Worm (Caenorhabditis elegans) whole organism, mixed stage, embryonic: Measurements from ENCODE around the gene Y43F8C.15.

Experiments
- M03D4.4 ChIP-seq: sonication (generic microtip); optimal IDR thresholded peaks from 2 replicates; lab custom pipeline; 2017; ENCODE audit warnings: mild to moderate bottlenecking, missing genetic modification characterization, missing compliant biosample characterization
- bed-3 ChIP-seq: fragments of 200-800 bp; sonication (Bioruptor generic); optimal IDR thresholded peaks from 3 replicates; lab custom pipeline; 2018; ENCODE audit warnings: mild to moderate bottlenecking, missing genetic modification characterization, moderate library complexity, missing compliant biosample characterization
- blmp-1 ChIP-seq: fragments of 150-350 bp; optimal IDR thresholded peaks from 2 replicates; lab custom pipeline; 2014; ENCODE audit warnings: missing biosample characterization, missing genetic modification characterization
- ceh-39 ChIP-seq: fragments of 150-350 bp; optimal IDR thresholded peaks from 2 replicates; lab custom pipeline; 2014; ENCODE audit warnings: missing biosample characterization, missing genetic modification characterization
- ceh-43 ChIP-seq: fragments of 200-800 bp; sonication (Bioruptor generic); optimal IDR thresholded peaks from 2 replicates; lab custom pipeline; 2018; ENCODE audit warnings: mild to moderate bottlenecking, missing genetic modification characterization, moderate library complexity, missing compliant biosample characterization
- ceh-83 ChIP-seq: fragments of 200-800 bp; sonication (Bioruptor generic); optimal IDR thresholded peaks from 2 replicates; lab custom pipeline; 2018; ENCODE audit warnings: mild to moderate bottlenecking, missing genetic modification characterization, missing compliant biosample characterization
- ces-1 ChIP-seq: fragments of 150-350 bp; optimal IDR thresholded peaks from 2 replicates; lab custom pipeline; 2014; ENCODE audit warnings: missing biosample characterization, missing genetic modification reagents, missing genetic modification characterization
- cnd-1 ChIP-seq: fragments of 200-800 bp; sonication (Bioruptor generic); optimal IDR thresholded peaks from 2 replicates; lab custom pipeline; 2018; ENCODE audit warnings: mild to moderate bottlenecking, missing genetic modification characterization, missing compliant biosample characterization
- drap-1 ChIP-seq: fragments of 200-800 bp; sonication (Bioruptor generic); optimal IDR thresholded peaks from 3 replicates; lab custom pipeline; 2018; ENCODE audit warnings: mild to moderate bottlenecking, missing genetic modification characterization, missing compliant biosample characterization
- elt-1 ChIP-seq: sonication (generic microtip); optimal IDR thresholded peaks from 2 replicates; lab custom pipeline; 2017; ENCODE audit warnings: missing genetic modification characterization, mild to moderate bottlenecking, missing compliant biosample characterization, antibody characterized with exemption, moderate library complexity, borderline replicate concordance; ENCODE audit not compliant: insufficient read depth
- elt-3 ChIP-seq: fragments of 150-350 bp; optimal IDR thresholded peaks from 2 replicates; lab custom pipeline; 2014; ENCODE audit warnings: missing biosample characterization, missing genetic modification characterization
- flh-1 ChIP-seq: fragments of 200-800 bp; sonication (Bioruptor generic); optimal IDR thresholded peaks from 2 replicates; lab custom pipeline; 2018; ENCODE audit warnings: mild to moderate bottlenecking, missing genetic modification characterization, moderate library complexity, missing compliant biosample characterization
- ham-2 ChIP-seq: fragments of 200-800 bp; sonication (Bioruptor generic); optimal IDR thresholded peaks from 2 replicates; lab custom pipeline; 2018; ENCODE audit warnings: mild to moderate bottlenecking, missing genetic modification characterization, missing compliant biosample characterization
- lin-13 ChIP-seq: fragments of 150-350 bp; optimal IDR thresholded peaks from 2 replicates; lab custom pipeline; 2014; ENCODE audit warnings: missing biosample characterization, missing genetic modification characterization
- lin-32 ChIP-seq: fragments of 200-800 bp; sonication (Bioruptor generic); optimal IDR thresholded peaks from 2 replicates; lab custom pipeline; 2018; ENCODE audit warnings: mild to moderate bottlenecking, missing genetic modification characterization, missing compliant biosample characterization
- lsy-2 ChIP-seq: fragments of 150-350 bp; optimal IDR thresholded peaks from 2 replicates; lab custom pipeline; 2014; ENCODE audit warnings: missing biosample characterization, missing genetic modification characterization
- mab-5 ChIP-seq: fragments of 150-350 bp; optimal IDR thresholded peaks from 2 replicates; lab custom pipeline; 2014; ENCODE audit warnings: missing biosample characterization, missing genetic modification characterization
- mep-1 ChIP-seq: fragments of 150-350 bp; optimal IDR thresholded peaks from 2 replicates; lab custom pipeline; 2017; ENCODE audit warnings: missing biosample characterization, missing genetic modification reagents, missing genetic modification characterization, inconsistent platforms
- nhr-12 ChIP-seq: fragments of 150-350 bp; optimal IDR thresholded peaks from 2 replicates; lab custom pipeline; 2014; ENCODE audit warnings: missing biosample characterization, missing genetic modification characterization
- nhr-2 ChIP-seq: fragments of 150-350 bp; optimal IDR thresholded peaks from 2 replicates; lab custom pipeline; 2014; ENCODE audit warnings: missing biosample characterization, missing genetic modification characterization
- nhr-237 ChIP-seq: fragments of 150-350 bp; optimal IDR thresholded peaks from 2 replicates; lab custom pipeline; 2014; ENCODE audit warnings: missing biosample characterization, missing genetic modification characterization
- nhr-28 ChIP-seq: fragments of 150-350 bp; optimal IDR thresholded peaks from 2 replicates; lab custom pipeline; 2014; ENCODE audit warnings: missing biosample characterization, missing genetic modification characterization
- nhr-76 ChIP-seq: sonication (generic microtip); optimal IDR thresholded peaks from 2 replicates; lab custom pipeline; 2017; ENCODE audit warnings: missing biosample characterization, missing genetic modification characterization
- pha-4 ChIP-seq: fragments of 150-350 bp; optimal IDR thresholded peaks from 2 replicates; lab custom pipeline; 2018; ENCODE audit warnings: missing biosample characterization, missing genetic modification reagents, missing genetic modification characterization
- sem-2 ChIP-seq: fragments of 200-800 bp; sonication (Bioruptor generic); optimal IDR thresholded peaks from 2 replicates; lab custom pipeline; 2018; ENCODE audit warnings: mild to moderate bottlenecking, missing genetic modification characterization, missing compliant biosample characterization
- snpc-4 ChIP-seq: fragments of 150-350 bp; optimal IDR thresholded peaks from 2 replicates; lab custom pipeline; 2014; ENCODE audit warnings: missing biosample characterization, missing genetic modification characterization
- sptf-1 ChIP-seq: sonication (generic microtip); optimal IDR thresholded peaks from 2 replicates; lab custom pipeline; 2017; ENCODE audit warnings: mild to moderate bottlenecking, missing genetic modification characterization, moderate library complexity, missing compliant biosample characterization
- tbx-8 ChIP-seq: fragments of 200-800 bp; sonication (Bioruptor generic); optimal IDR thresholded peaks from 2 replicates; lab custom pipeline; 2018; ENCODE audit warnings: mild to moderate bottlenecking, missing genetic modification characterization, moderate library complexity, missing compliant biosample characterization
- unc-120 ChIP-seq: sonication (generic microtip); optimal IDR thresholded peaks from 2 replicates; lab custom pipeline; 2017; ENCODE audit warnings: missing genetic modification characterization, missing compliant biosample characterization; ENCODE audit not compliant: poor library complexity, severe bottlenecking
- unc-39 ChIP-seq: fragments of 150-350 bp; optimal IDR thresholded peaks from 2 replicates; lab custom pipeline; 2014; ENCODE audit warnings: missing biosample characterization, missing genetic modification characterization
- unc-62 ChIP-seq: fragments of 150-350 bp; optimal IDR thresholded peaks from 2 replicates; lab custom pipeline; 2014; ENCODE audit warnings: missing biosample characterization, missing genetic modification reagents, missing genetic modification characterization
- zip-8 ChIP-seq: fragments of 150-350 bp; optimal IDR thresholded peaks from 2 replicates; lab custom pipeline; 2014; ENCODE audit warnings: missing biosample characterization, missing genetic modification characterization
- ztf-11 ChIP-seq: fragments of 150-350 bp; optimal IDR thresholded peaks from 2 replicates; lab custom pipeline; 2014; ENCODE audit warnings: missing biosample characterization, missing genetic modification characterization

Y43F8C.15 gene

DNA sequence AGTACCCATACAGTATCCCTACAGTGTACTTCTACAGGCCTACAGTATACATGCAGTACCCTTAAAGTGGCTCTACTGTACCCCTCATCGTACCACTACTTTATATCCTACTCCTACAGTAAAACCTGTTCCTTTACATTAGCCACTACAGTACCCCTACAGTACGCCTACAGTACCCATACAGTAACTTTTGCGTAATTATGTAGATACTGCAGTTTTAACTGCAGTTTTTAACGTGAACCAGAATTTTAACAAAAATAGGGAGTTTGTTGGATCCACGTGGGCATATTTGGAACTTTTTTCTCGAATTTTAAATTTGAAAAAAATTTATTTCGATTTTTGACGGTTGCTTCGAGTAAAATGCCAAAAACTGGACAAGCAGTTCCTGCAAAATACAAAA, 32.9 kb upstream of the Y43F8C.15 start, which contains the start of gene W04E12.4:
Gene W04E12.4 (plus strand): TSS at position 301 of the 400 bp plus-strand sequence.
- TF ChIP-seq unc-120 (tag; lab: Kevin White, UChicago), result no peak
- no peak for TF ChIP-seq nhr-12
- TF ChIP-seq zip-8 (tag; lab: Kevin White, UChicago), result no peak
- no peak for TF ChIP-seq ceh-39 (tag; lab: Kevin White, UChicago)
- no peak for TF ChIP-seq nhr-76 (tag; lab: Kevin White, UChicago)
- TF ChIP-seq cnd-1 (tag; lab: Kevin White, UChicago), result no peak
- no peak for TF ChIP-seq blmp-1 (tag; lab: Kevin White, UChicago)
- TF ChIP-seq flh-1, result no peak
- TF ChIP-seq lin-32, result no peak
- no peak for TF ChIP-seq unc-62 (GFP tag; lab: Kevin White, UChicago)
- no peak for TF ChIP-seq drap-1 (GFP tag; lab: Kevin White, UChicago)
- TF ChIP-seq sptf-1, result no peak
- no peak for TF ChIP-seq tbx-8 (GFP tag; lab: Kevin White, UChicago)
- no peak for TF ChIP-seq mep-1 (tag; lab: Kevin White, UChicago)
- TF ChIP-seq nhr-2, result no peak
- TF ChIP-seq lsy-2 (tag; lab: Kevin White, UChicago), result no peak
- TF ChIP-seq ceh-43 (GFP tag; lab: Kevin White, UChicago), result no peak
- no peak for TF ChIP-seq pha-4 (tag; lab: Kevin White, UChicago)
- no peak for TF ChIP-seq nhr-237

DNA sequence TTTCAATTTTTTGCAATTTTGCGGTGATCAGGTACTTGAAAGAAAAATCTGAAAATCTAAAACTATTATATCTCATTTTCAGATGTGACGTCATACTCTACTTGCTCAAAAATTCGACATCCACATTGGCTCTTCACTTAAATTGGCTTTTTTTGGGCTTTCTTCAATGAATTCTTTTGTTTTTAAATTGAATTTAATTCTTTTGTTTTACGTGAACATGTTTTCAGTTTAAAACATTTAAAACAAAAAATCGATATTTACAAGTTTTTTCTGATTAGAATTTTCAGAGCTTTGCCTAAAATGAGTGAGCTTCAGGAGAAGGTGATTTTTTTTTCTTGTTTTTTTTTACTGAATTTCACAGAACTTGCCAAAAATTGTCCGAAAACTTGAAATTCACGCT, 31.2 kb upstream of the Y43F8C.15 start, which contains the start of gene W04E12.3:
Gene W04E12.3 (plus strand): TSS at position 301 of the 400 bp plus-strand sequence.
- TF ChIP-seq unc-120 (tag; lab: Kevin White, UChicago) (no peak), unc-39 (tag; lab: Kevin White, UChicago) (no peak), ceh-83 (GFP tag; lab: Kevin White, UChicago) (no peak), lin-32 (no peak), ztf-11 (tag; lab: Kevin White, UChicago) (no peak), M03D4.4 (tag; lab: Kevin White, UChicago) (no peak), zip-8 (tag; lab: Kevin White, UChicago) (no peak), bed-3 (no peak)

DNA sequence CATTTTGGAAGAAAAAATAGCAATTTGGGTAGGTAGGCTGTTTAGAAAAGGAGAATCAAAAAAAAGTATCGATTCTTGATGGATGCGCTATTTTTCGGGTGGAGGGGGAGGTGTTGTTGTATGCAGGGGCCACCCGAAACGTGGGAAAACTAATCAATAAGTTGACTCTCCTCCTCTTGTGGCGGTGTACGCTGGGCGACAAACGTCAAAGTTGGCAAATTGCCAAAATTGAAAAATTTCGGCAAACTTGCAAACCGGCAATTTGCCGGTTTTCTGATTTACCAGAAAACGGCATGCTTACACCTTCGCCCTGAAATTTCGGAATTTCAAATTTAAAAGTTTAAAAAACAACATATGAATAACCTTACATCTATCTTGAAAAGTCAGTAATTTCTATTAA, 30.6 kb upstream of the Y43F8C.15 start, which contains the start of gene W04E12.2:
Gene W04E12.2 (minus strand): TSS at position 101 of the 400 bp plus-strand sequence.
- no peak for TF ChIP-seq blmp-1 (tag; lab: Kevin White, UChicago)

DNA sequence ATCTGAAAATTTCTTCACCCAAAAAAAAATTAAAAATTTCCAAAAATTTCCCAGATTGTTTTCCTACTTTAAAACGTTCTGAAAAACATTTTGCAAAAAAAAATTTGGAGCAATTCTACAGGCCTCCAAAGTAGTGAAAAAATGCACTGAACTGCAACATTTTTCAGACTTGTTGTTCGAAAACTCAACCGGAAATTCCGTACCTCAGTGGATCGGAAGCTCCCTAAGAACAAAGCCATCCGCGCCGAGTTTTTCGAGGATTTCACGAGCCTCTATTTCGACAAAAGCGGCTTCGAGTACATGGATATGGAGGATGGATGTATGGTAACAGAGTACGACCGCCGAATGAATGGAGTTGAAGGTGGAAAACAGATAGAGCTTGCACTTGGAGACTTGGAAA, 27.7 kb upstream of the Y43F8C.15 start, which contains the start of gene fbxa-131:
Gene fbxa-131 (plus strand): TSS at position 301 of the 400 bp plus-strand sequence.
- TF ChIP-seq lsy-2 (tag; lab: Kevin White, UChicago) (no peak), ham-2 (no peak), snpc-4 (tag; lab: Kevin White, UChicago) (no peak), M03D4.4 (tag; lab: Kevin White, UChicago) (no peak), cnd-1 (tag; lab: Kevin White, UChicago) (no peak), elt-1 (tag; lab: Kevin White, UChicago) (no peak), ztf-11 (tag; lab: Kevin White, UChicago) (no peak), sem-2 (no peak), nhr-28 (tag; lab: Kevin White, UChicago) (no peak), ceh-83 (GFP tag; lab: Kevin White, UChicago) (no peak)

DNA sequence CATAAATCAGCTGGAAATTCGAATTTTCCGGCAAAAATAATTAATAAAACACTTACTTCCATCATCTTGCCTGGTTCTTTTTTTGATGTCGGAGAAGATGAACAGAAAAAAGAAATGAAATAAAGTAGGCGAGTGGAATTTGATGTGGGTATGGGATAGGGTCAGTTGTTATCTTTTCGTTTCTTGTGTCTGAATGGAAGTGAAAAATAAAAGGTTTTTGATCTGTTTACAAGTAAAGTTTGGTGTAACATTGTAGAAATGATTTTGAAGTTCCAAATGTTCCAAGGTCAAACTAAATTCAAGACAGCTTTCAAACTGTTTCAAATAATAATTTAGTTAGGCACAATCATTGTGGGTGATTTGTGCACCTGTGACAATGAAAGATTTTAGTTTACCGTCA, 27.0 kb upstream of the Y43F8C.15 start, which contains the start of gene W04E12.7:
Gene W04E12.7 (minus strand): TSS at position 101 of the 400 bp plus-strand sequence.
- no peak for TF ChIP-seq drap-1 (GFP tag; lab: Kevin White, UChicago)
- no peak for TF ChIP-seq elt-1 (tag; lab: Kevin White, UChicago)
- TF ChIP-seq lin-32, result no peak
- no peak for TF ChIP-seq zip-8 (tag; lab: Kevin White, UChicago)
- TF ChIP-seq pha-4 (tag; lab: Kevin White, UChicago), result no peak
- no peak for TF ChIP-seq lin-13 (tag; lab: Kevin White, UChicago)
- no peak for TF ChIP-seq unc-120 (tag; lab: Kevin White, UChicago)
- no peak for TF ChIP-seq blmp-1 (tag; lab: Kevin White, UChicago)
- TF ChIP-seq cnd-1 (tag; lab: Kevin White, UChicago), result no peak
- no peak for TF ChIP-seq nhr-237
- no peak for TF ChIP-seq ztf-11 (tag; lab: Kevin White, UChicago)
- no peak for TF ChIP-seq mab-5 (tag; lab: Kevin White, UChicago)
- TF ChIP-seq ham-2, result no peak
- TF ChIP-seq nhr-2, result no peak
- TF ChIP-seq ces-1 (GFP tag; lab: Kevin White, UChicago), result no peak
- TF ChIP-seq mep-1 (tag; lab: Kevin White, UChicago), result no peak
- TF ChIP-seq elt-3, result no peak
- no peak for TF ChIP-seq unc-39 (tag; lab: Kevin White, UChicago)
